Fruit fly (Drosophila melanogaster) whole organism, embryonic: Measurements from ENCODE around the gene CG34107.

Experiments
- Atf6 ChIP-seq: fragments of 200-800 bp; sonication (Bioruptor generic); IDR thresholded peaks from 2 replicates; pipeline ENCODE4 v1.3.6; 2022; ENCODE audit warnings: missing biosample characterization, missing genetic modification characterization
- BEAF-32 ChIP-seq: fragments of 200-800 bp; sonication (Bioruptor generic); optimal IDR thresholded peaks from 3 replicates; lab custom pipeline; 2017; ENCODE audit warnings: missing biosample characterization, missing genetic modification characterization, mild to moderate bottlenecking, moderate library complexity, missing genetic modification reagents
- Bdp1 ChIP-seq: fragments of 200-800 bp; sonication (Bioruptor generic); optimal IDR thresholded peaks from 3 replicates; lab custom pipeline; 2016; ENCODE audit warnings: missing biosample characterization, missing genetic modification characterization
- C15 ChIP-seq: fragments of 200-800 bp; sonication (Bioruptor generic); IDR thresholded peaks from 3 replicates; pipeline ENCODE4 v1.3.6; 2022; ENCODE audit warnings: missing biosample characterization, missing genetic modification characterization
- CG10274 ChIP-seq: fragments of 200-800 bp; sonication (Bioruptor generic); optimal IDR thresholded peaks from 3 replicates; lab custom pipeline; 2017; ENCODE audit warnings: missing biosample characterization, mild to moderate bottlenecking, missing genetic modification characterization
- CG10979 ChIP-seq: fragments of 200-800 bp; sonication (Bioruptor generic); optimal IDR thresholded peaks from 2 replicates; lab custom pipeline; 2018; ENCODE audit warnings: missing biosample characterization, mild to moderate bottlenecking, missing genetic modification characterization, moderate library complexity
- CG15479 ChIP-seq: fragments of 200-800 bp; sonication (Bioruptor generic); optimal IDR thresholded peaks from 3 replicates; lab custom pipeline; 2019; ENCODE audit warnings: missing biosample characterization, mild to moderate bottlenecking, missing genetic modification characterization, moderate library complexity
- CG15514 ChIP-seq: fragments of 200-800 bp; sonication (Bioruptor generic); optimal IDR thresholded peaks from 3 replicates; lab custom pipeline; 2017; ENCODE audit warnings: missing biosample characterization, missing genetic modification characterization, mild to moderate bottlenecking, moderate library complexity, missing genetic modification reagents
- CG15696 ChIP-seq: fragments of 200-800 bp; sonication (Bioruptor generic); optimal IDR thresholded peaks from 2 replicates; lab custom pipeline; 2019; ENCODE audit warnings: missing biosample characterization, mild to moderate bottlenecking, missing genetic modification characterization, moderate library complexity
- CG1603 ChIP-seq: fragments of 200-800 bp; sonication (Bioruptor generic); optimal IDR thresholded peaks from 2 replicates; lab custom pipeline; 2019; ENCODE audit warnings: missing biosample characterization, mild to moderate bottlenecking, missing genetic modification characterization, moderate library complexity
- CG17802 ChIP-seq: fragments of 200-800 bp; sonication (Bioruptor generic); optimal IDR thresholded peaks from 2 replicates; lab custom pipeline; 2018; ENCODE audit warnings: missing biosample characterization, mild to moderate bottlenecking, missing genetic modification characterization, moderate library complexity
- CG31388 ChIP-seq: fragments of 200-800 bp; sonication (Bioruptor generic); optimal IDR thresholded peaks from 2 replicates; lab custom pipeline; 2016; ENCODE audit warnings: missing biosample characterization, missing genetic modification characterization
- CG4282 ChIP-seq: fragments of 200-800 bp; sonication (Bioruptor generic); optimal IDR thresholded peaks from 2 replicates; lab custom pipeline; 2016; ENCODE audit warnings: missing biosample characterization, missing genetic modification characterization
- CG4424 ChIP-seq: fragments of 200-800 bp; sonication (Bioruptor generic); optimal IDR thresholded peaks from 3 replicates; lab custom pipeline; 2016; ENCODE audit warnings: missing biosample characterization, missing genetic modification characterization
- CG6254 ChIP-seq: fragments of 200-800 bp; sonication (Bioruptor generic); optimal IDR thresholded peaks from 3 replicates; lab custom pipeline; 2017; ENCODE audit warnings: mild to moderate bottlenecking, missing biosample characterization, missing genetic modification reagents, missing genetic modification characterization
- CG6683 ChIP-seq: fragments of 200-800 bp; sonication (Bioruptor generic); optimal IDR thresholded peaks from 2 replicates; lab custom pipeline; 2017; ENCODE audit warnings: missing biosample characterization, mild to moderate bottlenecking, missing genetic modification characterization, missing genetic modification reagents
- CG7372 ChIP-seq: fragments of 200-800 bp; sonication (Bioruptor generic); IDR thresholded peaks from 2 replicates; pipeline ENCODE4 v1.3.6; 2022; ENCODE audit warnings: missing biosample characterization, missing genetic modification characterization
- CG7963 ChIP-seq: fragments of 200-800 bp; sonication (Bioruptor generic); IDR thresholded peaks from 3 replicates; pipeline ENCODE4 v1.3.6; 2022; ENCODE audit warnings: missing biosample characterization, missing genetic modification characterization; ENCODE audit not compliant: partially characterized antibody
- CG7987 ChIP-seq: fragments of 200-800 bp; sonication (Bioruptor generic); optimal IDR thresholded peaks from 2 replicates; lab custom pipeline; 2018; ENCODE audit warnings: missing biosample characterization, mild to moderate bottlenecking, missing genetic modification characterization, moderate library complexity
- CG8388 ChIP-seq: fragments of 200-800 bp; sonication (Bioruptor generic); optimal IDR thresholded peaks from 2 replicates; lab custom pipeline; 2019; ENCODE audit warnings: missing biosample characterization, mild to moderate bottlenecking, missing genetic modification characterization, moderate library complexity
- D ChIP-seq, 2 experiments: fragments of 200-800 bp in 1 of 2; fragments of >200 bp in 1 of 2; sonication (Bioruptor generic) in 1 of 2; optimal IDR thresholded peaks; 2 replicates in 1 of 2; 3 replicates in 1 of 2; lab custom pipeline; 2017; ENCODE audit warnings: mild to moderate bottlenecking in 1 of 2, missing biosample characterization in 1 of 2, missing genetic modification characterization in 1 of 2, missing genetic modification reagents in 1 of 2
- Dad ChIP-seq: fragments of 200-800 bp; sonication (Bioruptor generic); optimal IDR thresholded peaks from 3 replicates; lab custom pipeline; 2016; ENCODE audit warnings: missing biosample characterization, missing genetic modification characterization
- Doc2 ChIP-seq: fragments of 200-800 bp; sonication (Bioruptor generic); IDR thresholded peaks from 2 replicates; pipeline ENCODE4 v1.3.6; 2022; ENCODE audit warnings: missing biosample characterization, missing genetic modification characterization
- H15 ChIP-seq: fragments of 200-800 bp; sonication (Bioruptor generic); IDR thresholded peaks from 3 replicates; pipeline ENCODE4 v1.3.6; 2022; ENCODE audit warnings: missing biosample characterization, missing genetic modification characterization
- HLH4C ChIP-seq: fragments of 200-800 bp; sonication (Bioruptor generic); IDR thresholded peaks from 3 replicates; pipeline ENCODE4 v1.3.6; 2022; ENCODE audit warnings: missing biosample characterization, missing genetic modification characterization; ENCODE audit not compliant: partially characterized antibody
- HLH54F ChIP-seq: fragments of 200-800 bp; sonication (Bioruptor generic); optimal IDR thresholded peaks from 3 replicates; lab custom pipeline; 2016; ENCODE audit warnings: missing biosample characterization, missing genetic modification characterization
- Max ChIP-seq: fragments of 200-800 bp; sonication (Bioruptor generic); optimal IDR thresholded peaks from 2 replicates; lab custom pipeline; 2016; ENCODE audit warnings: missing biosample characterization, mild to moderate bottlenecking, missing genetic modification characterization
- Poxn ChIP-seq: fragments of 200-800 bp; sonication (Bioruptor generic); IDR thresholded peaks from 2 replicates; pipeline ENCODE4 v1.3.6; 2022; ENCODE audit warnings: missing biosample characterization, missing genetic modification characterization
- Scr ChIP-seq: fragments of 200-800 bp; sonication (Bioruptor generic); IDR thresholded peaks from 2 replicates; pipeline ENCODE4 v1.3.6; 2022; ENCODE audit warnings: missing biosample characterization, missing genetic modification characterization; ENCODE audit not compliant: partially characterized antibody
- Tbp ChIP-seq: fragments of >200 bp; optimal IDR thresholded peaks from 2 replicates; lab custom pipeline; 2018; ENCODE audit warnings: missing biosample characterization, missing genetic modification characterization
- bsh ChIP-seq, 2 experiments: fragments of 200-800 bp; sonication (Bioruptor generic); optimal IDR thresholded peaks; 2 replicates each; lab custom pipeline; 2017 to 2018; ENCODE audit warnings: mild to moderate bottlenecking in 2 of 2, missing biosample characterization in 2 of 2, missing genetic modification characterization in 2 of 2, moderate library complexity in 1 of 2
- crol ChIP-seq: fragments of 200-800 bp; sonication (Bioruptor generic); IDR thresholded peaks from 2 replicates; pipeline ENCODE4 v1.3.6; 2022; ENCODE audit warnings: missing biosample characterization, missing genetic modification characterization
- dan ChIP-seq: fragments of 200-800 bp; sonication (Bioruptor generic); IDR thresholded peaks from 2 replicates; pipeline ENCODE4 v1.3.6; 2022; ENCODE audit warnings: missing biosample characterization, missing genetic modification characterization
- esg ChIP-seq: fragments of 200-800 bp; sonication (Bioruptor generic); conservative IDR thresholded peaks from 2 replicates; pipeline ENCODE4 v1.3.6; 2022; ENCODE audit warnings: missing biosample characterization, missing genetic modification characterization
- exex ChIP-seq: fragments of 200-800 bp; sonication (Bioruptor generic); optimal IDR thresholded peaks from 4 replicates; lab custom pipeline; 2018; ENCODE audit warnings: missing biosample characterization, mild to moderate bottlenecking, missing genetic modification characterization, moderate library complexity
- fu2 ChIP-seq: fragments of 200-800 bp; sonication (Bioruptor generic); optimal IDR thresholded peaks from 2 replicates; lab custom pipeline; 2016; ENCODE audit warnings: missing biosample characterization, missing genetic modification characterization
- gcm ChIP-seq: fragments of 200-800 bp; sonication (Bioruptor generic); optimal IDR thresholded peaks from 2 replicates; lab custom pipeline; 2019; ENCODE audit warnings: missing biosample characterization, mild to moderate bottlenecking, missing genetic modification characterization, moderate library complexity
- hkb ChIP-seq, 2 experiments: fragments of 200-800 bp in 1 of 2; fragments of >200 bp in 1 of 2; sonication (Bioruptor generic) in 1 of 2; IDR thresholded peaks in 1 of 2; optimal IDR thresholded peaks in 1 of 2; 2 replicates each; pipeline versions ENCODE4 v1.3.6 to Lab custom; 2017 to 2022; ENCODE audit warnings: missing biosample characterization in 1 of 2, missing genetic modification characterization in 1 of 2
- ken ChIP-seq: fragments of 200-800 bp; sonication (Bioruptor generic); IDR thresholded peaks from 3 replicates; pipeline ENCODE4 v1.3.6; 2022; ENCODE audit warnings: missing biosample characterization, missing genetic modification characterization
- pzg ChIP-seq: fragments of 200-800 bp; sonication (Bioruptor generic); optimal IDR thresholded peaks from 3 replicates; lab custom pipeline; 2018; ENCODE audit warnings: missing biosample characterization, mild to moderate bottlenecking, missing genetic modification characterization, moderate library complexity
- rib ChIP-seq: fragments of 200-800 bp; sonication (Bioruptor generic); IDR thresholded peaks from 2 replicates; pipeline ENCODE4 v1.3.6; 2022; ENCODE audit warnings: missing biosample characterization, missing genetic modification characterization
- ro ChIP-seq: fragments of 200-800 bp; sonication (Bioruptor generic); IDR thresholded peaks from 2 replicates; pipeline ENCODE4 v1.3.6; 2022; ENCODE audit warnings: missing biosample characterization, missing genetic modification characterization
- row ChIP-seq: fragments of 200-800 bp; sonication (Bioruptor generic); IDR thresholded peaks from 3 replicates; pipeline ENCODE4 v1.3.6; 2022; ENCODE audit warnings: missing biosample characterization, missing genetic modification characterization
- salm ChIP-seq: fragments of 200-800 bp; sonication (Bioruptor generic); optimal IDR thresholded peaks from 2 replicates; lab custom pipeline; 2018; ENCODE audit warnings: missing biosample characterization, mild to moderate bottlenecking, missing genetic modification characterization
- slou ChIP-seq: fragments of 200-800 bp; sonication (Bioruptor generic); optimal IDR thresholded peaks from 3 replicates; lab custom pipeline; 2016; ENCODE audit warnings: missing biosample characterization, missing genetic modification characterization
- sqz ChIP-seq: fragments of 200-800 bp; sonication (Bioruptor generic); optimal IDR thresholded peaks from 3 replicates; lab custom pipeline; 2018; ENCODE audit warnings: missing biosample characterization, mild to moderate bottlenecking, missing genetic modification characterization
- ssp ChIP-seq: fragments of 200-800 bp; sonication (Bioruptor generic); IDR thresholded peaks from 2 replicates; pipeline ENCODE4 v1.3.6; 2022; ENCODE audit warnings: missing biosample characterization, missing genetic modification characterization
- tna ChIP-seq: fragments of 200-800 bp; sonication (Bioruptor generic); IDR thresholded peaks from 2 replicates; pipeline ENCODE4 v1.3.6; 2022; ENCODE audit warnings: missing biosample characterization, missing genetic modification characterization; ENCODE audit not compliant: partially characterized antibody
- zf30C ChIP-seq: fragments of 200-800 bp; sonication (Bioruptor generic); optimal IDR thresholded peaks from 3 replicates; lab custom pipeline; 2018; ENCODE audit warnings: missing biosample characterization, mild to moderate bottlenecking, missing genetic modification characterization
- zfh2 ChIP-seq: fragments of 200-800 bp; sonication (Bioruptor generic); optimal IDR thresholded peaks from 2 replicates; lab custom pipeline; 2016; ENCODE audit warnings: missing biosample characterization, missing genetic modification characterization

CG34107 gene

DNA sequence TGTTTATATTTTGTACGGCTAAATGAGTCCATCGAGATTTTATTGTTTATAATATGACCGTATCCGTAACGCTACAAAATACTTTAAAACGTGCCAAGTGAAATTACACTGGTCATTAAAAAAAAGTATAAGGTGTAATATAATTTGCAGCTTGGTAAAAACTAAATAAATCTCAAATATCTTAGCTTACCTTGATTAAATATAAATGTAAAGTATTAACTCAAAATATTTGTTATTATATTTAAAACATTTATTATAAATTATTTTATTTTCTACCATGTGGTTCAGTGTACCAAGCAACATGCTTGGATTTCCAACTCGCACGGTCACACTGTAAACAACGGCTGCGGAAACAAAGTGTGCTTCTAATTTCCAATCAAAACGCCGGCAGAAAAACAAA lies 37.1 kb downstream of the CG34107 start, which contains the start of the genes Sirt6 and pont (continued):
- TF ChIP-seq Max (GFP tag; lab: Kevin White, UChicago) (peak; percentile 94), esg (no peak), CG7963 (GFP tag; lab: Robert Waterston, UW) (no peak), H15 (GFP tag; lab: Robert Waterston, UW) (no peak), BEAF-32 (GFP tag; lab: Kevin White, UChicago) (peak; percentile 26), CG4282 (GFP tag; lab: Kevin White, UChicago) (no peak), salm (tag; lab: Kevin White, UChicago) (peak; percentile 91), CG8388 (peak; percentile 97), fu2 (GFP tag; lab: Kevin White, UChicago) (no peak), dan (GFP tag; lab: Robert Waterston, UW) (no peak), CG6683 (GFP tag; lab: Kevin White, UChicago) (peak; percentile 84), zfh2 (GFP tag; lab: Kevin White, UChicago) (peak; percentile 55), slou (GFP tag; lab: Kevin White, UChicago) (peak; percentile 87), CG6254 (GFP tag; lab: Kevin White, UChicago) (peak; percentile 81), Tbp (GFP tag; lab: Kevin White, UChicago) (no peak), row (GFP tag; lab: Robert Waterston, UW) (no peak), Dad (GFP tag; lab: Kevin White, UChicago) (peak; percentile 8), Poxn (GFP tag; lab: Robert Waterston, UW) (no peak), Atf6 (GFP tag; lab: Robert Waterston, UW) (no peak), Doc2 (GFP tag; lab: Robert Waterston, UW) (no peak), CG7987 (GFP tag; lab: Kevin White, UChicago) (peak; percentile 63), CG17802 (peak; percentile 70), bsh (GFP tag; optimal IDR thresholded peaks at IDR 0.05; lab: Kevin White, UChicago) (peak; percentile 44 to 98), CG15479 (GFP tag; lab: Kevin White, UChicago) (peak; percentile 38), HLH4C (no peak), tna (GFP tag; lab: Robert Waterston, UW) (no peak), HLH54F (GFP tag; lab: Kevin White, UChicago) (peak; percentile 55), zf30C (GFP tag; lab: Kevin White, UChicago) (peak; percentile 77), D (optimal IDR thresholded peaks at IDR 0.05; lab: Kevin White, UChicago) (no peak), D (GFP tag; optimal IDR thresholded peaks at IDR 0.05; lab: Kevin White, UChicago) (peak; percentile 91), hkb (optimal IDR thresholded peaks at IDR 0.05; lab: Kevin White, UChicago) (no peak), hkb (GFP tag; IDR thresholded peaks at IDR 0.05; lab: Robert Waterston, UW) (no peak), CG10274 (peak; percentile 32), Bdp1 (GFP tag; lab: Kevin White, UChicago) (peak; percentile 33), pzg (GFP tag; lab: Kevin White, UChicago) (peak; percentile 38), C15 (no peak), ken (GFP tag; lab: Robert Waterston, UW) (no peak), Scr (GFP tag; lab: Robert Waterston, UW) (no peak), CG10979 (tag; lab: Kevin White, UChicago) (peak; percentile 97), rib (GFP tag; lab: Robert Waterston, UW) (no peak), CG15514 (GFP tag; lab: Kevin White, UChicago) (peak; percentile 83), CG31388 (GFP tag; lab: Kevin White, UChicago) (peak; percentile 89), CG4424 (peak; percentile 93), ssp (GFP tag; lab: Robert Waterston, UW) (no peak), CG1603 (tag; lab: Kevin White, UChicago) (peak; percentile 41), CG7372 (GFP tag; lab: Robert Waterston, UW) (no peak), crol (no peak), CG15696 (peak; percentile 94), ro (GFP tag; lab: Robert Waterston, UW) (no peak), exex (tag; lab: Kevin White, UChicago) (peak; percentile 79), sqz (peak; percentile 89), gcm (GFP tag; lab: Kevin White, UChicago) (peak; percentile 96)
